Worm (Caenorhabditis elegans): ENCODE results near the gene Y38H6A.3.

Gene Y38H6A.3

ce11 chrV:20380320-20380719 is 35.3 kb downstream of the Y38H6A.3 start, which contains the start of gene K02E2.6:
Gene K02E2.6, plus strand, starts transcription at chrV:20380561.
- TF ChIP-seq unc-55 (GFP tag; optimal IDR thresholded peaks at IDR 0.05), result peak; percentile 37
- TF ChIP-seq nhr-129 (tag; optimal IDR thresholded peaks at IDR 0.05), result peak; percentile 12
- TF ChIP-seq mab-5 (tag; optimal IDR thresholded peaks at IDR 0.05), result no peak

ce11 chrV:20383065-20383609 is 38.1 kb downstream of the Y38H6A.3 start, which contains the start of gene K02E2.11:
Gene K02E2.11, plus strand, starts transcription at chrV:20383315.
- no peak for TF ChIP-seq ceh-16 (tag; optimal IDR thresholded peaks at IDR 0.05)
- TF ChIP-seq ztf-11 (tag; optimal IDR thresholded peaks at IDR 0.05), result no peak
- no peak for TF ChIP-seq lin-11 (tag; optimal IDR thresholded peaks at IDR 0.05)
- TF ChIP-seq ceh-82 (tag; optimal IDR thresholded peaks at IDR 0.05), result no peak
- TF ChIP-seq nhr-129 (tag; optimal IDR thresholded peaks at IDR 0.05), result peak; percentile 65
- peak; percentile 39 for TF ChIP-seq sma-3 (GFP tag; optimal IDR thresholded peaks at IDR 0.05)
- TF ChIP-seq crh-2 (tag; optimal IDR thresholded peaks at IDR 0.05), result peak; percentile 98
- no peak for TF ChIP-seq nhr-11 (tag; optimal IDR thresholded peaks at IDR 0.05)
- peak; percentile 3 for TF ChIP-seq lin-13 (GFP tag; optimal IDR thresholded peaks at IDR 0.05)
- peak; percentile 68 for TF ChIP-seq F13H6.1 (tag; optimal IDR thresholded peaks at IDR 0.05)
- TF ChIP-seq unc-55 (GFP tag; optimal IDR thresholded peaks at IDR 0.05), result peak; percentile 67
- TF ChIP-seq nhr-6 (tag; optimal IDR thresholded peaks at IDR 0.05), result no peak
- peak; percentile 80 for TF ChIP-seq C34F6.9 (tag; optimal IDR thresholded peaks at IDR 0.05)
- TF ChIP-seq aly-2 (tag; optimal IDR thresholded peaks at IDR 0.05), result no peak
- TF ChIP-seq mbf-1 (tag; optimal IDR thresholded peaks at IDR 0.05), result no peak
- TF ChIP-seq zag-1 (tag; optimal IDR thresholded peaks at IDR 0.05), result peak; percentile 9
- peak; percentile 3 for TF ChIP-seq gmeb-1 (tag; optimal IDR thresholded peaks at IDR 0.05)
- TF ChIP-seq elt-3 (tag; optimal IDR thresholded peaks at IDR 0.05), result no peak
- TF ChIP-seq lsy-2 (tag; optimal IDR thresholded peaks at IDR 0.05), result peak in 1 of 2 experiments; percentile 60
- peak; percentile 12 for TF ChIP-seq fos-1 (tag; optimal IDR thresholded peaks at IDR 0.05)
- peak; percentile 18 to 33 for TF ChIP-seq mdl-1 (tag; optimal IDR thresholded peaks at IDR 0.05)
- TF ChIP-seq alr-1 (tag; optimal IDR thresholded peaks at IDR 0.05), result no peak
- TF ChIP-seq ztf-4 (tag; optimal IDR thresholded peaks at IDR 0.05), result no peak
- no peak for TF ChIP-seq ZK546.5 (tag; optimal IDR thresholded peaks at IDR 0.05)
- TF ChIP-seq nhr-12 (tag; optimal IDR thresholded peaks at IDR 0.05), result no peak

ce11 chrV:20386942-20387341 is 42.0 kb downstream of the Y38H6A.3 start, which contains the start of gene K02E2.7:
Gene K02E2.7, minus strand, starts transcription at chrV:20387042.
- TF ChIP-seq unc-62 (GFP tag; optimal IDR thresholded peaks at IDR 0.05) (no peak), F13H6.1 (tag; optimal IDR thresholded peaks at IDR 0.05) (no peak), peb-1 (tag; optimal IDR thresholded peaks at IDR 0.05) (no peak), lin-11 (tag; optimal IDR thresholded peaks at IDR 0.05) (no peak), mdl-1 (tag; optimal IDR thresholded peaks at IDR 0.05) (no peak), R02D3.7 (tag; optimal IDR thresholded peaks at IDR 0.05) (no peak), unc-39 (tag; optimal IDR thresholded peaks at IDR 0.05) (no peak), nhr-10 (tag; optimal IDR thresholded peaks at IDR 0.05) (no peak), mab-5 (tag; optimal IDR thresholded peaks at IDR 0.05) (no peak), nhr-129 (tag; optimal IDR thresholded peaks at IDR 0.05) (no peak), skn-1 (tag; optimal IDR thresholded peaks at IDR 0.05) (no peak), lin-39 (tag; optimal IDR thresholded peaks at IDR 0.05) (no peak), elt-3 (tag; optimal IDR thresholded peaks at IDR 0.05) (no peak), alr-1 (tag; optimal IDR thresholded peaks at IDR 0.05) (no peak), sem-4 (tag; optimal IDR thresholded peaks at IDR 0.05) (no peak), dmd-4 (tag; optimal IDR thresholded peaks at IDR 0.05) (no peak), ceh-82 (tag; optimal IDR thresholded peaks at IDR 0.05) (no peak), nhr-12 (tag; optimal IDR thresholded peaks at IDR 0.05) (no peak)

- TF ChIP-seq lsy-2 (tag; optimal IDR thresholded peaks at IDR 0.05) (no peak), ztf-4 (tag; optimal IDR thresholded peaks at IDR 0.05) (no peak), ama-1 (optimal IDR thresholded peaks at IDR 0.05) (no peak), F13H6.1 (tag; optimal IDR thresholded peaks at IDR 0.05) (no peak), sma-3 (GFP tag; optimal IDR thresholded peaks at IDR 0.05) (no peak), ZK546.5 (tag; optimal IDR thresholded peaks at IDR 0.05) (no peak), skn-1 (tag; optimal IDR thresholded peaks at IDR 0.05) (no peak), gmeb-1 (tag; optimal IDR thresholded peaks at IDR 0.05) (no peak), unc-39 (tag; optimal IDR thresholded peaks at IDR 0.05) (no peak), sem-4 (tag; optimal IDR thresholded peaks at IDR 0.05) (no peak), mdl-1 (tag; optimal IDR thresholded peaks at IDR 0.05) (no peak), unc-55 (GFP tag; optimal IDR thresholded peaks at IDR 0.05) (no peak)
These were observed 42.4 kb downstream of the Y38H6A.3 start, which contains the start of gene F53H2.1 for ce11 chrV:20387415-20387814. Gene F53H2.1, plus strand, starts transcription at chrV:20387715.
